Worm (Caenorhabditis elegans): ENCODE results near the gene T26A8.4.
A peak's percentile ranks its signal among the peaks of the same experiment; 100 is the strongest.

T26A8.4 gene

ce11 chrIV:8379278-8379677, 53.4 kb downstream of the T26A8.4 start, which contains the start of gene nap-1 (continued):
- no peak for TF ChIP-seq B0336.3 (GFP tag; IDR thresholded peaks at IDR 0.05)
- 0 out of 2 replicates have a peak, but pooled peaks have one; percentile 49 for TF ChIP-seq nfyb-1 (GFP tag; IDR thresholded peaks at IDR 0.05)
- no peak for TF ChIP-seq hmg-20 (GFP tag; IDR thresholded peaks at IDR 0.05)
- TF ChIP-seq ekl-4 (GFP tag; IDR thresholded peaks at IDR 0.05), result no peak
- no peak for TF ChIP-seq F55B11.4 (tag; optimal IDR thresholded peaks at IDR 0.05; ENCODE audit: borderline replicate concordance, insufficient read depth)
- no peak for TF ChIP-seq pha-4 (tag; optimal IDR thresholded peaks at IDR 0.05)
- TF ChIP-seq Y95B8A.8 (GFP tag; IDR thresholded peaks at IDR 0.05), result no peak
- TF ChIP-seq F49E8.2 (tag; optimal IDR thresholded peaks at IDR 0.05; ENCODE audit: insufficient read depth), result no peak
- no peak for TF ChIP-seq madf-10 (tag; optimal IDR thresholded peaks at IDR 0.05)
- TF ChIP-seq lin-54 (GFP tag; optimal IDR thresholded peaks at IDR 0.05), result peak; percentile 26
- TF ChIP-seq unc-62 (GFP tag; optimal IDR thresholded peaks at IDR 0.05), result no peak
- TF ChIP-seq somi-1 (GFP tag; optimal IDR thresholded peaks at IDR 0.05), result no peak
- peak; percentile 37 for TF ChIP-seq lin-40 (tag; optimal IDR thresholded peaks at IDR 0.05)
- no peak for TF ChIP-seq rpc-1 (optimal IDR thresholded peaks at IDR 0.05)
- no peak for TF ChIP-seq rpc-1 (tag; optimal IDR thresholded peaks at IDR 0.05)
- no peak for TF ChIP-seq aptf-3 (GFP tag; IDR thresholded peaks at IDR 0.05)
- no peak for TF ChIP-seq atf-7 (tag; optimal IDR thresholded peaks at IDR 0.05)
- no peak for TF ChIP-seq F37B4.10 (GFP tag; IDR thresholded peaks at IDR 0.05)
- TF ChIP-seq mel-28 (tag; optimal IDR thresholded peaks at IDR 0.05; ENCODE audit: borderline replicate concordance), result no peak
- no peak for TF ChIP-seq sea-2 (GFP tag; IDR thresholded peaks at IDR 0.05)
- TF ChIP-seq xnd-1 (tag; optimal IDR thresholded peaks at IDR 0.05), result no peak
- TF ChIP-seq ceh-27 (GFP tag; optimal IDR thresholded peaks at IDR 0.05), result peak; percentile 55
- no peak for TF ChIP-seq nhr-90 (tag; optimal IDR thresholded peaks at IDR 0.05)
- TF ChIP-seq dpff-1 (tag; optimal IDR thresholded peaks at IDR 0.05), result no peak
- TF ChIP-seq F39B2.1 (GFP tag; IDR thresholded peaks at IDR 0.05), result no peak
- no peak for TF ChIP-seq hrde-1 (tag; optimal IDR thresholded peaks at IDR 0.05; ENCODE audit: borderline replicate concordance)
- TF ChIP-seq Y53F4B.3 (GFP tag; IDR thresholded peaks at IDR 0.05), result no peak
- TF ChIP-seq madf-6 (GFP tag; IDR thresholded peaks at IDR 0.05), result peak; percentile 50; the same call in 1 of the 2 replicates
- TF ChIP-seq mxl-1 (tag; optimal IDR thresholded peaks at IDR 0.05), result no peak
- TF ChIP-seq ceh-100 (GFP tag; IDR thresholded peaks at IDR 0.05), result no peak
- no peak for TF ChIP-seq ztf-28 (GFP tag; IDR thresholded peaks at IDR 0.05)
- peak; percentile 6 for TF ChIP-seq dpl-1 (GFP tag; optimal IDR thresholded peaks at IDR 0.05)
- TF ChIP-seq lsy-27 (tag; optimal IDR thresholded peaks at IDR 0.05; ENCODE audit: borderline replicate concordance, insufficient read depth), result no peak
- TF ChIP-seq snpc-1.1 (tag; optimal IDR thresholded peaks at IDR 0.05; ENCODE audit: insufficient read depth), result no peak
- TF ChIP-seq B0035.1 (tag; optimal IDR thresholded peaks at IDR 0.05), result no peak
- TF ChIP-seq tbp1 (GFP tag; optimal IDR thresholded peaks at IDR 0.05), result peak; percentile 55
- TF ChIP-seq mes-4 (tag; optimal IDR thresholded peaks at IDR 0.05), result no peak
- peak; percentile 58 for TF ChIP-seq nhr-80 (tag; optimal IDR thresholded peaks at IDR 0.05)
- no peak for TF ChIP-seq rec-8 (tag; optimal IDR thresholded peaks at IDR 0.05)
- TF ChIP-seq sptf-2 (GFP tag; optimal IDR thresholded peaks at IDR 0.05), result no peak
- peak; percentile 27; the same call in 1 of the 2 replicates for TF ChIP-seq pbrm-1 (GFP tag; IDR thresholded peaks at IDR 0.05)
- peak; percentile 92 for TF ChIP-seq F33H1.4 (GFP tag; IDR thresholded peaks at IDR 0.05)
- TF ChIP-seq attf-5 (GFP tag; optimal IDR thresholded peaks at IDR 0.05), result peak; percentile 75
- no peak for TF ChIP-seq sdz-38 (tag; optimal IDR thresholded peaks at IDR 0.05)
- TF ChIP-seq tbx-9 (tag; optimal IDR thresholded peaks at IDR 0.05; ENCODE audit: borderline replicate concordance), result no peak
- TF ChIP-seq hmg-1.2 (GFP tag; IDR thresholded peaks at IDR 0.05), result peak; percentile 34; the same call in 1 of the 2 replicates
- TF ChIP-seq repo-1 (tag; optimal IDR thresholded peaks at IDR 0.05), result no peak
- TF ChIP-seq lin-35 (GFP tag; optimal IDR thresholded peaks at IDR 0.05), result no peak
- no peak for TF ChIP-seq F52B5.7 (tag; optimal IDR thresholded peaks at IDR 0.05)
